Fruit fly (Drosophila melanogaster): ENCODE measurements around the gene CG3078.

Gene CG3078

dm6 chrX:2298708-2299370, 39.2 kb upstream of the CG3078 start (continued):
- TF ChIP-seq Hr38 (GFP tag; optimal IDR thresholded peaks at IDR 0.05) (no peak), fd59A (GFP tag; optimal IDR thresholded peaks at IDR 0.05) (peak; percentile 84), CG16779 (tag; optimal IDR thresholded peaks at IDR 0.05) (peak; percentile 89), Lpt (GFP tag; optimal IDR thresholded peaks at IDR 0.05) (peak; percentile 85), Met (GFP tag; optimal IDR thresholded peaks at IDR 0.05) (peak; percentile 92), svp (GFP tag) (peak; percentile 97), CG8632 (GFP tag; optimal IDR thresholded peaks at IDR 0.05) (peak; percentile 91), Eip75B (GFP tag; optimal IDR thresholded peaks at IDR 0.05) (peak; percentile 95), fkh (GFP tag; optimal IDR thresholded peaks at IDR 0.05) (peak; percentile 44), CG10631 (GFP tag; optimal IDR thresholded peaks at IDR 0.05) (peak; percentile 89), Blimp-1 (GFP tag; optimal IDR thresholded peaks at IDR 0.05) (peak; percentile 77), Eip93F (GFP tag; optimal IDR thresholded peaks at IDR 0.05) (peak; percentile 81), Eip78C (GFP tag) (peak; percentile 99), CG4318 (GFP tag; optimal IDR thresholded peaks at IDR 0.05) (peak; percentile 63), dsx (GFP tag; optimal IDR thresholded peaks at IDR 0.05; ENCODE audit: poor library complexity, severe bottlenecking) (peak; percentile 95), CG6276 (GFP tag; optimal IDR thresholded peaks at IDR 0.05) (peak; percentile 79), CG11294 (GFP tag; IDR thresholded peaks at IDR 0.05) (peak; percentile 75), net (GFP tag; optimal IDR thresholded peaks at IDR 0.05) (peak; percentile 93), CG6163 (GFP tag; IDR thresholded peaks at IDR 0.05) (peak; percentile 97), CG9139 (GFP tag; optimal IDR thresholded peaks at IDR 0.05) (peak; percentile 83), topi (GFP tag; optimal IDR thresholded peaks at IDR 0.05) (peak; percentile 96), ss (GFP tag; optimal IDR thresholded peaks at IDR 0.05) (peak; percentile 95), Ets21C (GFP tag; optimal IDR thresholded peaks at IDR 0.05) (peak; percentile 84), CG10669 (GFP tag; optimal IDR thresholded peaks at IDR 0.05) (peak; percentile 95), pdm3 (GFP tag; optimal IDR thresholded peaks at IDR 0.05) (peak; percentile 93), Sox15 (GFP tag; optimal IDR thresholded peaks at IDR 0.05) (peak; percentile 70)

dm6 chrX:2297428-2298200, 38.0 kb upstream of the CG3078 start:
- TF ChIP-seq lz (GFP tag; optimal IDR thresholded peaks at IDR 0.05) (peak; percentile 94), eg (GFP tag; IDR thresholded peaks at IDR 0.05) (peak; percentile 97), CG6792 (GFP tag; optimal IDR thresholded peaks at IDR 0.05) (peak; percentile 95), CG6808 (GFP tag; optimal IDR thresholded peaks at IDR 0.05) (peak; percentile 82), CG10631 (GFP tag; optimal IDR thresholded peaks at IDR 0.05) (peak; percentile 96), CG15336 (GFP tag; IDR thresholded peaks at IDR 0.05) (peak; percentile 97), CG6163 (GFP tag; IDR thresholded peaks at IDR 0.05) (peak; percentile 97), Sox15 (GFP tag; optimal IDR thresholded peaks at IDR 0.05) (peak; percentile 91), cyc (GFP tag; optimal IDR thresholded peaks at IDR 0.05) (peak; percentile 93), Sox14 (GFP tag; optimal IDR thresholded peaks at IDR 0.05) (peak; percentile 98), vri (GFP tag; optimal IDR thresholded peaks at IDR 0.05) (peak; percentile 85), Hr4 (GFP tag; optimal IDR thresholded peaks at IDR 0.05) (peak; percentile 99), CG32006 (GFP tag; optimal IDR thresholded peaks at IDR 0.05) (peak; percentile 98), Eip93F (GFP tag; optimal IDR thresholded peaks at IDR 0.05) (peak; percentile 54), achi (GFP tag; optimal IDR thresholded peaks at IDR 0.05) (peak; percentile 93), Ets21C (GFP tag; optimal IDR thresholded peaks at IDR 0.05) (peak; percentile 88), CG9139 (GFP tag; optimal IDR thresholded peaks at IDR 0.05) (peak; percentile 76), fkh (GFP tag; optimal IDR thresholded peaks at IDR 0.05) (peak; percentile 86), Smox (GFP tag; optimal IDR thresholded peaks at IDR 0.05) (peak; percentile 88), Hr39 (GFP tag; optimal IDR thresholded peaks at IDR 0.05) (peak; percentile 95), OdsH (GFP tag; optimal IDR thresholded peaks at IDR 0.05) (peak; percentile 96), net (GFP tag; optimal IDR thresholded peaks at IDR 0.05) (peak; percentile 94), ss (GFP tag; optimal IDR thresholded peaks at IDR 0.05) (peak; percentile 70 to 92), CG8632 (GFP tag; optimal IDR thresholded peaks at IDR 0.05) (peak; percentile 88), Blimp-1 (GFP tag; optimal IDR thresholded peaks at IDR 0.05) (peak; percentile 46), CG16779 (tag; optimal IDR thresholded peaks at IDR 0.05) (peak; percentile 90), CG8319 (GFP tag; optimal IDR thresholded peaks at IDR 0.05) (peak; percentile 76), CG6854 (GFP tag; optimal IDR thresholded peaks at IDR 0.05) (peak; percentile 42), topi (GFP tag; optimal IDR thresholded peaks at IDR 0.05) (peak; percentile 93), Gug (GFP tag; IDR thresholded peaks at IDR 0.05) (peak; percentile 93), fd59A (GFP tag; optimal IDR thresholded peaks at IDR 0.05) (peak; percentile 88), spab (GFP tag; optimal IDR thresholded peaks at IDR 0.05) (peak; percentile 85), CG10669 (GFP tag; optimal IDR thresholded peaks at IDR 0.05) (peak; percentile 93), svp (GFP tag) (peak; percentile 94), CG11762 (GFP tag; optimal IDR thresholded peaks at IDR 0.05; ENCODE audit: insufficient read depth) (peak; percentile 75)
